Worm (Caenorhabditis elegans): ENCODE data around the gene cox-6B.

DNA sequence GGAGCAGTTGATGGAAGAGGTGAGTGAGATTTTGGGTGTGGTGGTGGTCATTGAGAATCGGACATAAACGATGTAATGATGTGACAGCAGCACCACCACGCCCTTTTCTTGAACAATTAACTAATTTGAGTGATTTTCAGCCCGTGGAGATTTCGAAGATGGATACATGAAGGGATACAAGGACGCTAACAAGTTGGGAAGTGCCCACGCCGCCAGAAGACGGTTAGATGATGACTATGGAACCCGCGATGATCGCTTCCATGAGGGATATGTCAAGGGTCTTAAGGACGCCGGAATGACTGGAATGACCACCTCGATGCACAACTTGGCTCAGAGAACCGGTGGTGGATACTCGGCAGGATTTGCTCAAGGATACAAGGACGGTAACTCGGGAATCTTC is 21.4 kb upstream of the cox-6B start:
- TF ChIP-seq elt-3 (tag; optimal IDR thresholded peaks at IDR 0.05), result no peak
- no peak for TF ChIP-seq ama-1 (optimal IDR thresholded peaks at IDR 0.05)
- no peak for TF ChIP-seq fos-1 (tag; optimal IDR thresholded peaks at IDR 0.05)
- no peak for TF ChIP-seq unc-62 (GFP tag; optimal IDR thresholded peaks at IDR 0.05)
- no peak for TF ChIP-seq aly-2 (tag; optimal IDR thresholded peaks at IDR 0.05)
- TF ChIP-seq ceh-16 (tag; optimal IDR thresholded peaks at IDR 0.05), result no peak

Data from whole organism, L2 larva.